Worm (Caenorhabditis elegans): ENCODE measurements around the gene nhx-6.
"Not testable (repeated sequence)": the region's sequence is repeated elsewhere in the genome, so short reads cannot be mapped to it uniquely, and the experiment has no call there.

Gene nhx-6

ce11 chrII:1657202-1657601 is 13.4 kb upstream of the nhx-6 start, which contains the start of gene ZC204.12:
ZC204.12 (minus strand) TSS chrII:1657302.
- no peak for TF ChIP-seq nhr-43 (tag; optimal IDR thresholded peaks at IDR 0.05; ENCODE audit: poor library complexity, severe bottlenecking)
- TF ChIP-seq egl-5 (tag; optimal IDR thresholded peaks at IDR 0.05): no peak
- no peak for TF ChIP-seq elt-2 (tag; optimal IDR thresholded peaks at IDR 0.05)

ce11 chrII:1659729-1660128 is 10.9 kb upstream of the nhx-6 start:
- TF ChIP-seq elt-2 (tag; optimal IDR thresholded peaks at IDR 0.05) (peak; percentile 84), pqm-1 (tag; optimal IDR thresholded peaks at IDR 0.05) (peak; percentile 31)

- TF ChIP-seq nhr-76, nhr-25, elt-1 (tag; optimal IDR thresholded peaks at IDR 0.05): not testable (repeated sequence)
These were observed 9.7 kb upstream of the nhx-6 start, which contains the start of gene ZC204.13 for ce11 chrII:1660888-1661287. ZC204.13 (minus strand) TSS chrII:1660988.

ce11 chrII:1662881-1663280 is 7.7 kb upstream of the nhx-6 start, which contains the start of gene ZC204.14:
ZC204.14 (minus strand) TSS chrII:1662949.
- TF ChIP-seq nhr-67 (tag; optimal IDR thresholded peaks at IDR 0.05) (no peak), pha-4 (tag; optimal IDR thresholded peaks at IDR 0.05) (no peak)

ce11 chrII:1663516-1663915 is 7.1 kb upstream of the nhx-6 start, which contains the start of gene duxl-1:
duxl-1 (plus strand) TSS chrII:1663699.
- no peak for TF ChIP-seq lin-39 (tag; optimal IDR thresholded peaks at IDR 0.05)
- TF ChIP-seq nhr-25 (tag; optimal IDR thresholded peaks at IDR 0.05): peak; percentile 9
- TF ChIP-seq elt-2 (tag; optimal IDR thresholded peaks at IDR 0.05): peak; percentile 54
- TF ChIP-seq lin-15B (tag; optimal IDR thresholded peaks at IDR 0.05): peak; percentile 6
- peak; percentile 37 for TF ChIP-seq nhr-23 (tag; optimal IDR thresholded peaks at IDR 0.05)

- TF ChIP-seq unc-39 (tag; optimal IDR thresholded peaks at IDR 0.05) (no peak), ztf-4 (tag; optimal IDR thresholded peaks at IDR 0.05) (no peak), aly-2 (tag; optimal IDR thresholded peaks at IDR 0.05) (no peak), nhr-25 (tag; optimal IDR thresholded peaks at IDR 0.05) (no peak), lin-15B (tag; optimal IDR thresholded peaks at IDR 0.05) (no peak), ceh-9 (tag; optimal IDR thresholded peaks at IDR 0.05) (no peak), pqm-1 (tag; optimal IDR thresholded peaks at IDR 0.05) (no peak), nhr-12 (tag; optimal IDR thresholded peaks at IDR 0.05) (no peak), fkh-10 (GFP tag; optimal IDR thresholded peaks at IDR 0.05) (no peak), elt-2 (tag; optimal IDR thresholded peaks at IDR 0.05) (no peak), nfya-1 (tag; optimal IDR thresholded peaks at IDR 0.05; ENCODE audit: insufficient read depth) (no peak), ceh-16 (tag; optimal IDR thresholded peaks at IDR 0.05) (no peak), egl-5 (tag; optimal IDR thresholded peaks at IDR 0.05) (no peak), daf-12 (tag; optimal IDR thresholded peaks at IDR 0.05) (no peak), mml-1 (tag; optimal IDR thresholded peaks at IDR 0.05) (no peak), hmg-11 (tag; optimal IDR thresholded peaks at IDR 0.05) (no peak), jun-1 (tag; optimal IDR thresholded peaks at IDR 0.05) (no peak), ztf-11 (tag; optimal IDR thresholded peaks at IDR 0.05) (no peak), fkh-2 (tag; optimal IDR thresholded peaks at IDR 0.05) (no peak), zag-1 (tag; optimal IDR thresholded peaks at IDR 0.05) (no peak)
These were observed 4.6 kb upstream of the nhx-6 start, which contains the start of gene srlf-29 for ce11 chrII:1666025-1666424. srlf-29 (plus strand) TSS chrII:1666325.

- TF ChIP-seq ceh-28 (tag; optimal IDR thresholded peaks at IDR 0.05): no peak
- no peak for TF ChIP-seq ztf-4 (tag; optimal IDR thresholded peaks at IDR 0.05)
- TF ChIP-seq ztf-11 (tag; optimal IDR thresholded peaks at IDR 0.05): no peak
These were observed 1.7 kb upstream of the nhx-6 start, which contains the start of gene srw-97 for ce11 chrII:1668913-1669312. srw-97 (minus strand) TSS chrII:1669013.

ce11 chrII:1670985-1671384 is 356 bp downstream of the nhx-6 start:
- TF ChIP-seq zag-1 (tag; optimal IDR thresholded peaks at IDR 0.05) (no peak), nhr-76 (tag; optimal IDR thresholded peaks at IDR 0.05) (no peak), pqm-1 (tag; optimal IDR thresholded peaks at IDR 0.05) (no peak), skn-1 (tag; optimal IDR thresholded peaks at IDR 0.05) (no peak), mdl-1 (tag; optimal IDR thresholded peaks at IDR 0.05) (no peak), tbx-2 (tag; optimal IDR thresholded peaks at IDR 0.05) (no peak), nhr-11 (tag; optimal IDR thresholded peaks at IDR 0.05) (no peak), nhr-43 (tag; optimal IDR thresholded peaks at IDR 0.05; ENCODE audit: poor library complexity, severe bottlenecking) (no peak), nhr-28 (tag; optimal IDR thresholded peaks at IDR 0.05) (no peak), elt-2 (tag; optimal IDR thresholded peaks at IDR 0.05) (no peak), ceh-82 (tag; optimal IDR thresholded peaks at IDR 0.05) (no peak), jun-1 (tag; optimal IDR thresholded peaks at IDR 0.05) (no peak), fkh-10 (GFP tag; optimal IDR thresholded peaks at IDR 0.05) (no peak), ama-1 (optimal IDR thresholded peaks at IDR 0.05) (no peak), unc-62 (GFP tag; optimal IDR thresholded peaks at IDR 0.05) (no peak), lsy-12 (tag; optimal IDR thresholded peaks at IDR 0.05) (no peak)
